Fruit fly (Drosophila melanogaster) whole organism, wandering third instar larva: ENCODE results near the gene dos.

Source experiments
- Abd-B ChIP-seq: fragments of >200 bp; optimal IDR thresholded peaks from 2 replicates; lab custom pipeline; 2017; ENCODE audit warnings: missing biosample characterization, missing genetic modification characterization
- CG32264 ChIP-seq: fragments of 200-800 bp; sonication (Bioruptor generic); optimal IDR thresholded peaks from 2 replicates; lab custom pipeline; 2016; ENCODE audit warnings: missing biosample characterization, missing genetic modification characterization
- CG9705 ChIP-seq: fragments of 200-800 bp; sonication (Bioruptor generic); optimal IDR thresholded peaks from 2 replicates; lab custom pipeline; 2018; ENCODE audit warnings: missing biosample characterization, mild to moderate bottlenecking, missing genetic modification characterization
- CrebA ChIP-seq: fragments of 200-800 bp; sonication (Bioruptor generic); optimal IDR thresholded peaks from 2 replicates; lab custom pipeline; 2016; ENCODE audit warnings: missing biosample characterization, mild to moderate bottlenecking, missing genetic modification characterization, borderline replicate concordance
- Dfd ChIP-seq: fragments of >200 bp; optimal IDR thresholded peaks from 2 replicates; lab custom pipeline; 2017; ENCODE audit warnings: missing biosample characterization, missing genetic modification characterization
- Dif ChIP-seq: fragments of 200-275, 200-300 bp; sonication (Bioruptor generic); optimal IDR thresholded peaks from 2 replicates; lab custom pipeline; 2018; ENCODE audit warnings: missing biosample characterization, missing genetic modification characterization; ENCODE audit not compliant: partially characterized antibody
- GATAd ChIP-seq: sonication (Bioruptor generic); optimal IDR thresholded peaks from 2 replicates; lab custom pipeline; 2016; ENCODE audit warnings: missing biosample characterization, missing genetic modification characterization
- HLH106 ChIP-seq: fragments of 200-800 bp; optimal IDR thresholded peaks from 3 replicates; lab custom pipeline; 2019; ENCODE audit warnings: missing biosample characterization, mild to moderate bottlenecking, missing genetic modification characterization, moderate library complexity
- Hnf4 ChIP-seq: fragments of 200-800 bp; sonication (Bioruptor generic); optimal IDR thresholded peaks from 2 replicates; lab custom pipeline; 2016; ENCODE audit warnings: missing biosample characterization, mild to moderate bottlenecking, missing genetic modification characterization
- Hr78 ChIP-seq: fragments of >200 bp; optimal IDR thresholded peaks from 2 replicates; lab custom pipeline; 2017; ENCODE audit warnings: missing biosample characterization, missing genetic modification characterization
- Hr83 ChIP-seq: fragments of 200-300 bp; sonication (Bioruptor generic); optimal IDR thresholded peaks from 2 replicates; lab custom pipeline; 2016; ENCODE audit warnings: missing biosample characterization, mild to moderate bottlenecking, missing genetic modification characterization, moderate library complexity; ENCODE audit not compliant: poor library complexity, severe bottlenecking
- Jra ChIP-seq: sonication (Bioruptor generic); optimal IDR thresholded peaks from 2 replicates; lab custom pipeline; 2016; ENCODE audit warnings: missing biosample characterization, missing genetic modification characterization
- Mio ChIP-seq: sonication (Bioruptor generic); optimal IDR thresholded peaks from 2 replicates; lab custom pipeline; 2016; ENCODE audit warnings: missing biosample characterization, missing genetic modification characterization
- Myc ChIP-seq: fragments of >200 bp; optimal IDR thresholded peaks from 2 replicates; lab custom pipeline; 2017
- N ChIP-seq: fragments of >200 bp; optimal IDR thresholded peaks from 2 replicates; lab custom pipeline; 2018; ENCODE audit warnings: missing biosample characterization, missing external identifiers, missing genetic modification characterization
- OdsH ChIP-seq: fragments of 200-800 bp; sonication (Bioruptor generic); optimal IDR thresholded peaks from 2 replicates; lab custom pipeline; 2016; ENCODE audit warnings: missing biosample characterization, mild to moderate bottlenecking, missing genetic modification characterization
- Sp1 ChIP-seq: fragments of 200-800 bp; sonication (Bioruptor generic); optimal IDR thresholded peaks from 3 replicates; lab custom pipeline; 2019; ENCODE audit warnings: missing biosample characterization, mild to moderate bottlenecking, missing genetic modification characterization, moderate library complexity
- Vsx2 ChIP-seq: fragments of 200-300, 225-300 bp; sonication (Bioruptor generic); optimal IDR thresholded peaks from 2 replicates; lab custom pipeline; 2018; ENCODE audit warnings: missing biosample characterization, missing genetic modification characterization; ENCODE audit not compliant: partially characterized antibody
- br ChIP-seq: fragments of 200-800 bp; sonication (Bioruptor generic); optimal IDR thresholded peaks from 2 replicates; lab custom pipeline; 2016; ENCODE audit warnings: missing biosample characterization, missing genetic modification characterization
- brk ChIP-seq: fragments of 200-800 bp; sonication (Bioruptor generic); optimal IDR thresholded peaks from 2 replicates; lab custom pipeline; 2016; ENCODE audit warnings: missing biosample characterization, mild to moderate bottlenecking, missing genetic modification characterization
- dl ChIP-seq, 2 experiments: fragments of 175-275, 200-275 bp in 1 of 2; fragments of 200-275 bp in 1 of 2; sonication (Bioruptor generic); optimal IDR thresholded peaks; lab custom pipeline; 2018; ENCODE audit warnings: mild to moderate bottlenecking in 2 of 2, missing biosample characterization in 2 of 2, missing genetic modification characterization in 2 of 2, moderate library complexity in 2 of 2; ENCODE audit not compliant: partially characterized antibody in 2 of 2, insufficient read depth in 1 of 2
- dmrt93B ChIP-seq: fragments of 200-800 bp; sonication (Bioruptor generic); optimal IDR thresholded peaks from 2 replicates; lab custom pipeline; 2018; ENCODE audit warnings: missing biosample characterization, mild to moderate bottlenecking, missing genetic modification characterization
- ey ChIP-seq: fragments of 200-800 bp; sonication (Bioruptor generic); optimal IDR thresholded peaks from 2 replicates; lab custom pipeline; 2016; ENCODE audit warnings: missing biosample characterization, missing genetic modification characterization
- foxo ChIP-seq, 2 experiments: fragments of 200-800 bp; sonication (Bioruptor generic); optimal IDR thresholded peaks; 2 replicates in 1 of 2; 3 replicates in 1 of 2; lab custom pipeline; 2016 to 2017; ENCODE audit warnings: missing biosample characterization in 2 of 2, missing genetic modification characterization in 2 of 2
- fru ChIP-seq: fragments of 200-800 bp; sonication (Bioruptor generic); optimal IDR thresholded peaks from 3 replicates; lab custom pipeline; 2016; ENCODE audit warnings: missing biosample characterization, mild to moderate bottlenecking, missing genetic modification characterization
- h ChIP-seq: fragments of 200-800 bp; sonication (Bioruptor generic); optimal IDR thresholded peaks from 3 replicates; lab custom pipeline; 2016; ENCODE audit warnings: missing biosample characterization, mild to moderate bottlenecking, missing genetic modification characterization
- jim ChIP-seq: fragments of 175-275, 200-325 bp; sonication (Bioruptor generic); optimal IDR thresholded peaks from 2 replicates; lab custom pipeline; 2016; ENCODE audit warnings: missing biosample characterization, mild to moderate bottlenecking, missing genetic modification characterization
- lola ChIP-seq: fragments of >200 bp; optimal IDR thresholded peaks from 2 replicates; lab custom pipeline; 2017; ENCODE audit warnings: missing biosample characterization, missing genetic modification characterization
- pan ChIP-seq: fragments of >200 bp; optimal IDR thresholded peaks from 2 replicates; lab custom pipeline; 2017
- psq ChIP-seq: fragments of 200-800 bp; sonication (Bioruptor generic); optimal IDR thresholded peaks from 3 replicates; lab custom pipeline; 2017; ENCODE audit warnings: missing biosample characterization, mild to moderate bottlenecking, missing genetic modification characterization, moderate library complexity
- rgr ChIP-seq: fragments of 200-800 bp; sonication (Bioruptor generic); optimal IDR thresholded peaks from 3 replicates; lab custom pipeline; 2016; ENCODE audit warnings: missing biosample characterization, mild to moderate bottlenecking, missing genetic modification characterization
- sage ChIP-seq: fragments of 200-800 bp; sonication (Bioruptor generic); optimal IDR thresholded peaks from 2 replicates; lab custom pipeline; 2016; ENCODE audit warnings: missing biosample characterization, mild to moderate bottlenecking, missing genetic modification characterization
- sv ChIP-seq: fragments of 200-800 bp; sonication (Bioruptor generic); optimal IDR thresholded peaks from 3 replicates; lab custom pipeline; 2016; ENCODE audit warnings: missing biosample characterization, missing genetic modification characterization
- tai ChIP-seq: sonication (Bioruptor generic); optimal IDR thresholded peaks from 2 replicates; lab custom pipeline; 2016; ENCODE audit warnings: missing biosample characterization, missing genetic modification characterization
- usp ChIP-seq: fragments of >200 bp; optimal IDR thresholded peaks from 2 replicates; lab custom pipeline; 2017; ENCODE audit warnings: missing biosample characterization, missing genetic modification characterization
- woc ChIP-seq: sonication (Bioruptor generic); optimal IDR thresholded peaks from 2 replicates; lab custom pipeline; 2016; ENCODE audit warnings: missing biosample characterization, mild to moderate bottlenecking, missing genetic modification characterization

Gene dos

DNA sequence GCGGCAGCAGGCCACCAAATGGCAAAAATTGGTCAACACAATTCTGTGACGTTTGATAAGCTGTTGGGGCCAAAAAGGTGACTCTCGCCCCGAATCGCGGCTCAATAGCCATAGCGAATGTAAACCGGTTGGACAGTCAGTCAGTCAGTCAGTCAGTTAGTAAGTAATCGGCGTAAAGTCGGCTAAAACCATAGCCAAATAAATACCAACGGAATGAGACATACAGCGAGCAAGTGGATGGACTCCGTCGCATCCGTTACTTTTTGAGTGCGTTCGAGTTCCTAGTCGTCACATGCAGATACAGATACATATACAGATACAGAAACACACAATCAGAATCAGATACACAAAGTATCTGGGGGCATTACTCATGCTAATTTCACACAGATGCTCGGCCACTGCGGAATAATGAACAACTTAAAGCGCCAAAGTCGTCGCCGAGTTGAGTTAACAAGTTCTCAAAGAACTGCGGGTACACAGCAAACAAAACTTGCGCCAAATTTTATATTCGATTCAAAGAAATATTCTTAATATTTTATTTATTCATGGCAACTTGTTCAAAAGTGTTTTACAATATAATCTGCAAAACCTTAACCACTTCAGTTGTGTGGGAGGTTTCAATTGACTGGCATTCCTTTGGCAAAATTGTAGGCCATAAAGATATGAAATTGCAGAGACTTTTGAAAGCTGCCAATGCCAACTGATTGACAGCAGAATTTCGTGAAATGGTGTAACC, 11.9 kb upstream of the dos start:
- TF ChIP-seq dl (GFP tag; optimal IDR thresholded peaks at IDR 0.05; lab: Kevin White, UChicago; ENCODE audit: insufficient read depth in 1 of 2, partially characterized antibody in 2 of 2): no peak
- TF ChIP-seq Mio: no peak
- no peak for TF ChIP-seq Jra
- peak; percentile 11 for TF ChIP-seq sage (GFP tag; lab: Kevin White, UChicago)
- TF ChIP-seq brk (GFP tag; lab: Kevin White, UChicago): peak; percentile 15
- peak; percentile 26 for TF ChIP-seq fru

DNA sequence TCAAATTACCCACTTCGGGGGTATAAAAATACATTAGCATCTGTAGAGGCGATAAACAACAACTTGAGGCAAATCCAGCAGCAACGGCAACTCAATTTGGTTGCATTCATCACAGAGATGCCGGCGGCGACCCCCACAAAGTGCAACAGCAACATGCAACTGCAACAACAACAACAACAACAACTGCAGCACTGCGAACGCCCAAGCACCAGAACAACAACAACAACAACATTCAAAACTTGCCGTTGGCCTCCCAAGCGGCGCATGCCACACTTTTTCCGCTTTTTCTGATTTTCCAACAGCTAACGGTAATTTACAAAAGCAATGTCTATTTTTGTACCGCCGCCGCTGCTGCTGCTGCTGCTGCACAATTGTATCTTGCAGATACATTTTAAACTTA, 10.9 kb upstream of the dos start:
- no peak for TF ChIP-seq Dif (GFP tag; lab: Kevin White, UChicago)
- TF ChIP-seq h: no peak
- no peak for TF ChIP-seq br
- TF ChIP-seq foxo (GFP tag; optimal IDR thresholded peaks at IDR 0.05; lab: Kevin White, UChicago): no peak
- no peak for TF ChIP-seq Hnf4
- TF ChIP-seq dmrt93B (GFP tag; lab: Kevin White, UChicago): no peak
- no peak for TF ChIP-seq usp (GFP tag; lab: Kevin White, UChicago)
- no peak for TF ChIP-seq CG32264 (GFP tag; lab: Kevin White, UChicago)
- no peak for TF ChIP-seq Myc
- no peak for TF ChIP-seq ey (GFP tag; lab: Kevin White, UChicago)
- TF ChIP-seq fru: no peak
- no peak for TF ChIP-seq Dfd (GFP tag; lab: Kevin White, UChicago)
- no peak for TF ChIP-seq jim (GFP tag; lab: Kevin White, UChicago)

DNA sequence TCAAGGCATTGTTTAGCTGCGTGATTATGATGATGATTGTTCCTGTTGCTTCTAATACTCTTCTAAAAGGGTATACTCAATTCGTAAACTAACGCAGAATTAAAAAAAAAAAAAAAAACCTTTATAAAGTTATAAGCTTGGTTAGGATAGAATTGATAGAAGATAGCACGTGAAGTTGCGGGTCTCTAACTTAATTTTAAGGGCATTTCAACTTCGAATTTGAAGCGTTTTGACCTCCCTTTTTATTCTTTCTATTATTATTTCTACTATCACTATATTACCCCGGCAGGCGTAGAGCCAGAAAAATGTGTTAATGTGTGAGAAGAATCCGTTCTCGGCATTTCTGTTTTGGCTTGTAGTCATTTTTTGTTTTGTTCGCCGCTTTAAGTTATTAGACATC, 10.5 kb upstream of the dos start:
- TF ChIP-seq ey (GFP tag; lab: Kevin White, UChicago) (peak; percentile 28), CG9705 (GFP tag; lab: Kevin White, UChicago) (no peak), Mio (no peak), dmrt93B (GFP tag; lab: Kevin White, UChicago) (no peak), Vsx2 (GFP tag; lab: Kevin White, UChicago) (no peak), pan (lab: Kevin White, UChicago) (no peak), Hr83 (GFP tag; lab: Kevin White, UChicago) (no peak), h (peak; percentile 7), rgr (GFP tag; lab: Kevin White, UChicago) (peak; percentile 32), woc (GFP tag; lab: Kevin White, UChicago) (no peak), jim (GFP tag; lab: Kevin White, UChicago) (no peak), sv (peak; percentile 56), psq (GFP tag; lab: Kevin White, UChicago) (no peak), fru (peak; percentile 23), Dfd (GFP tag; lab: Kevin White, UChicago) (no peak), sage (GFP tag; lab: Kevin White, UChicago) (no peak), Hr78 (no peak), HLH106 (peak; percentile 1), Myc (no peak), Sp1 (GFP tag; lab: Kevin White, UChicago) (peak; percentile 15), lola (GFP tag; lab: Kevin White, UChicago) (no peak), tai (GFP tag; lab: Kevin White, UChicago) (peak; percentile 13), GATAd (GFP tag; lab: Kevin White, UChicago) (no peak), Jra (no peak), Hnf4 (no peak), foxo (GFP tag; optimal IDR thresholded peaks at IDR 0.05; lab: Kevin White, UChicago) (no peak), usp (GFP tag; lab: Kevin White, UChicago) (no peak), Abd-B (no peak), OdsH (peak; percentile 3), N (GFP tag; lab: Kevin White, UChicago) (no peak), brk (GFP tag; lab: Kevin White, UChicago) (no peak), dl (GFP tag; optimal IDR thresholded peaks at IDR 0.05; lab: Kevin White, UChicago; ENCODE audit: insufficient read depth in 1 of 2, partially characterized antibody in 2 of 2) (no peak), CrebA (GFP tag; lab: Kevin White, UChicago) (no peak)
